Fruit fly (Drosophila melanogaster): ENCODE results near the gene CG10510.

dm6 chr3L:21171905-21172304 is 38.0 kb downstream of the CG10510 start, which contains the start of gene Ac78C:
- TF ChIP-seq psq (GFP tag; optimal IDR thresholded peaks at IDR 0.05): peak; percentile 46
- peak; percentile 56 to 89 for TF ChIP-seq foxo (GFP tag; optimal IDR thresholded peaks at IDR 0.05)
- no peak for TF ChIP-seq lola (GFP tag; optimal IDR thresholded peaks at IDR 0.05)
- TF ChIP-seq sv (GFP tag; optimal IDR thresholded peaks at IDR 0.05): peak; percentile 75
- no peak for TF ChIP-seq Abd-B (GFP tag; optimal IDR thresholded peaks at IDR 0.05)
- no peak for TF ChIP-seq tai (GFP tag; optimal IDR thresholded peaks at IDR 0.05)
- no peak for TF ChIP-seq dsf (GFP tag; optimal IDR thresholded peaks at IDR 0.05; ENCODE audit: borderline replicate concordance)
- TF ChIP-seq h (GFP tag; optimal IDR thresholded peaks at IDR 0.05): peak; percentile 97
- TF ChIP-seq Myc (optimal IDR thresholded peaks at IDR 0.05): no peak
- peak; percentile 62 for TF ChIP-seq CG32264 (GFP tag; optimal IDR thresholded peaks at IDR 0.05)
- TF ChIP-seq CG9705 (GFP tag; optimal IDR thresholded peaks at IDR 0.05): peak; percentile 82

Measured in whole organism, wandering third instar larva.